Worm (Caenorhabditis elegans): ENCODE data around the gene jmjd-5.
A peak's percentile ranks its signal among the peaks of the same experiment; 100 is the strongest.

ce11 chrV:11078104-11078724 is 49.1 kb upstream of the jmjd-5 start, which contains the start of gene act-2:
- TF ChIP-seq ceh-62 (tag; optimal IDR thresholded peaks at IDR 0.05) (no peak), lim-7 (GFP tag; IDR thresholded peaks at IDR 0.05) (no peak), egl-27 (tag; optimal IDR thresholded peaks at IDR 0.05) (no peak), lin-13 (GFP tag; optimal IDR thresholded peaks at IDR 0.05) (peak; percentile 28), fkh-10 (GFP tag; optimal IDR thresholded peaks at IDR 0.05) (peak; percentile 64), nhr-28 (tag; optimal IDR thresholded peaks at IDR 0.05) (peak; percentile 55), hif-1 (tag; optimal IDR thresholded peaks at IDR 0.05) (peak in 1 of 2 experiments; percentile 44), unc-62 (GFP tag; optimal IDR thresholded peaks at IDR 0.05 in 1 of 2) (no peak), unc-62 (tag; optimal IDR thresholded peaks at IDR 0.05) (no peak), spr-1 (tag; optimal IDR thresholded peaks at IDR 0.05) (peak; percentile 37), dmd-8 (GFP tag; IDR thresholded peaks at IDR 0.05) (no peak), pqm-1 (tag; optimal IDR thresholded peaks at IDR 0.05) (peak; percentile 71), ZK546.5 (tag; optimal IDR thresholded peaks at IDR 0.05) (no peak), aly-2 (tag; optimal IDR thresholded peaks at IDR 0.05) (no peak)
